Worm (Caenorhabditis elegans) whole organism, young adult: Measurements from ENCODE around the gene cyp-25A4.

Experiments
- C06A6.2 ChIP-seq: fragments of 200-800 bp; sonication (Bioruptor generic); conservative IDR thresholded peaks from 2 replicates; pipeline ENCODE4 v1.3.6; 2022; ENCODE audit warnings: missing genetic modification characterization, missing compliant biosample characterization
- D2030.7 ChIP-seq: fragments of 200-800 bp; sonication (Bioruptor generic); IDR thresholded peaks from 2 replicates; pipeline ENCODE4 v1.3.6; 2022; ENCODE audit warnings: missing genetic modification reagents, missing genetic modification characterization, missing compliant biosample characterization
- F10E7.11 ChIP-seq: sonication (generic microtip); optimal IDR thresholded peaks from 2 replicates; lab custom pipeline; 2017; ENCODE audit warnings: mild to moderate bottlenecking, missing genetic modification characterization, moderate library complexity, missing compliant biosample characterization
- F33H1.4 ChIP-seq: fragments of 200-800 bp; sonication (Bioruptor generic); IDR thresholded peaks from 2 replicates; pipeline ENCODE4 v1.3.6; 2022; ENCODE audit warnings: missing genetic modification reagents, missing genetic modification characterization, missing compliant biosample characterization
- F37B4.10 ChIP-seq: fragments of 200-800 bp; sonication (Bioruptor generic); IDR thresholded peaks from 2 replicates; pipeline ENCODE4 v1.3.6; 2022; ENCODE audit warnings: missing genetic modification characterization, missing compliant biosample characterization
- F57A8.1 ChIP-seq: fragments of 200-800 bp; sonication (Bioruptor generic); optimal IDR thresholded peaks from 2 replicates; lab custom pipeline; 2018; ENCODE audit warnings: mild to moderate bottlenecking, missing genetic modification characterization, moderate library complexity, missing compliant biosample characterization
- F57C9.4 ChIP-seq: sonication (generic microtip); optimal IDR thresholded peaks from 2 replicates; lab custom pipeline; 2017; ENCODE audit warnings: mild to moderate bottlenecking, missing genetic modification characterization, missing compliant biosample characterization
- K12H6.12 ChIP-seq: fragments of 200-800 bp; sonication (Bioruptor generic); optimal IDR thresholded peaks from 2 replicates; lab custom pipeline; 2018; ENCODE audit warnings: mild to moderate bottlenecking, missing genetic modification characterization, missing compliant biosample characterization
- T07F8.4 ChIP-seq: sonication (generic microtip); optimal IDR thresholded peaks from 2 replicates; lab custom pipeline; 2016; ENCODE audit warnings: mild to moderate bottlenecking, missing genetic modification characterization, moderate library complexity, missing compliant biosample characterization
- Y53F4B.3 ChIP-seq: fragments of 200-800 bp; sonication (Bioruptor generic); IDR thresholded peaks from 2 replicates; pipeline ENCODE4 v1.3.6; 2022; ENCODE audit warnings: missing genetic modification reagents, missing genetic modification characterization, missing compliant biosample characterization
- akir-1 ChIP-seq: fragments of 200-800 bp; sonication (Bioruptor generic); optimal IDR thresholded peaks from 2 replicates; lab custom pipeline; 2018; ENCODE audit warnings: mild to moderate bottlenecking, missing genetic modification characterization, moderate library complexity, missing compliant biosample characterization
- attf-5 ChIP-seq: fragments of 200-800 bp; sonication (Bioruptor generic); optimal IDR thresholded peaks from 2 replicates; lab custom pipeline; 2018; ENCODE audit warnings: mild to moderate bottlenecking, missing genetic modification characterization, missing compliant biosample characterization
- attf-6 ChIP-seq: fragments of 200-800 bp; sonication (Bioruptor generic); IDR thresholded peaks from 2 replicates; pipeline ENCODE4 v1.3.6; 2022; ENCODE audit warnings: missing genetic modification reagents, missing genetic modification characterization, missing compliant biosample characterization
- cebp-1 ChIP-seq, 2 experiments: fragments of 200-800 bp in 1 of 2; sonication (Bioruptor generic) in 1 of 2; sonication (generic microtip) in 1 of 2; IDR thresholded peaks in 1 of 2; optimal IDR thresholded peaks in 1 of 2; 2 replicates each; pipeline versions ENCODE4 v1.3.6 to Lab custom; 2017 to 2022; ENCODE audit warnings: missing compliant biosample characterization in 2 of 2, missing genetic modification characterization in 2 of 2, mild to moderate bottlenecking in 1 of 2, missing genetic modification reagents in 1 of 2, moderate library complexity in 1 of 2
- cebp-2 ChIP-seq: fragments of 200-800 bp; sonication (Bioruptor generic); IDR thresholded peaks from 2 replicates; pipeline ENCODE4 v1.3.6; 2022; ENCODE audit warnings: missing genetic modification characterization, missing compliant biosample characterization
- ceh-100 ChIP-seq: fragments of 200-800 bp; sonication (Bioruptor generic); IDR thresholded peaks from 2 replicates; pipeline ENCODE4 v1.3.6; 2022; ENCODE audit warnings: missing genetic modification reagents, missing genetic modification characterization, missing compliant biosample characterization
- ceh-27 ChIP-seq: fragments of 200-800 bp; sonication (Bioruptor generic); optimal IDR thresholded peaks from 2 replicates; lab custom pipeline; 2018; ENCODE audit warnings: mild to moderate bottlenecking, missing genetic modification characterization, moderate library complexity, missing compliant biosample characterization
- dox-1 ChIP-seq: fragments of 200-800 bp; sonication (Bioruptor generic); IDR thresholded peaks from 2 replicates; pipeline ENCODE4 v1.3.6; 2022; ENCODE audit warnings: missing genetic modification reagents, missing genetic modification characterization, missing compliant biosample characterization
- dpff-1 ChIP-seq: sonication (generic microtip); optimal IDR thresholded peaks from 2 replicates; lab custom pipeline; 2017; ENCODE audit warnings: mild to moderate bottlenecking, missing genetic modification characterization, missing compliant biosample characterization
- egl-44 ChIP-seq: fragments of 200-800 bp; sonication (Bioruptor generic); IDR thresholded peaks from 2 replicates; pipeline ENCODE4 v1.3.6; 2022; ENCODE audit warnings: missing genetic modification reagents, missing genetic modification characterization, missing compliant biosample characterization
- ets-4 ChIP-seq: fragments of 200-800 bp; sonication (Bioruptor generic); optimal IDR thresholded peaks from 2 replicates; lab custom pipeline; 2018; ENCODE audit warnings: mild to moderate bottlenecking, missing genetic modification characterization, missing compliant biosample characterization
- fkh-3 ChIP-seq: sonication (generic microtip); optimal IDR thresholded peaks from 2 replicates; lab custom pipeline; 2016; ENCODE audit warnings: mild to moderate bottlenecking, missing genetic modification characterization, missing compliant biosample characterization
- hrde-1 ChIP-seq: sonication (generic microtip); optimal IDR thresholded peaks from 2 replicates; lab custom pipeline; 2016; ENCODE audit warnings: missing genetic modification characterization, mild to moderate bottlenecking, missing compliant biosample characterization, moderate library complexity, missing genotype, missing genetic modification reagents, borderline replicate concordance
- hsf-1 ChIP-seq: fragments of 200-800 bp; sonication (Bioruptor generic); IDR thresholded peaks from 2 replicates; pipeline ENCODE4 v1.3.6; 2022; ENCODE audit warnings: missing genetic modification reagents, missing genetic modification characterization, missing compliant biosample characterization
- let-607 ChIP-seq, 2 experiments: fragments of 200-800 bp in 1 of 2; sonication (Bioruptor generic) in 1 of 2; sonication (generic microtip) in 1 of 2; optimal IDR thresholded peaks; 2 replicates each; lab custom pipeline; 2016 to 2018; ENCODE audit warnings: mild to moderate bottlenecking in 2 of 2, missing compliant biosample characterization in 2 of 2, missing genetic modification characterization in 2 of 2, moderate library complexity in 2 of 2, missing genotype in 1 of 2
- lin-54 ChIP-seq: fragments of 200-800 bp; sonication (Bioruptor generic); optimal IDR thresholded peaks from 2 replicates; lab custom pipeline; 2018; ENCODE audit warnings: mild to moderate bottlenecking, missing genetic modification characterization, missing compliant biosample characterization
- madf-3 ChIP-seq: fragments of 200-800 bp; sonication (Bioruptor generic); IDR thresholded peaks from 2 replicates; pipeline ENCODE4 v1.3.6; 2022; ENCODE audit warnings: missing genetic modification reagents, missing genetic modification characterization, missing compliant biosample characterization
- madf-6 ChIP-seq: fragments of 200-800 bp; sonication (Bioruptor generic); IDR thresholded peaks from 2 replicates; pipeline ENCODE4 v1.3.6; 2022; ENCODE audit warnings: missing genetic modification reagents, missing genetic modification characterization, missing compliant biosample characterization
- madf-8 ChIP-seq: fragments of 200-800 bp; sonication (Bioruptor generic); conservative IDR thresholded peaks from 2 replicates; pipeline ENCODE4 v1.3.6; 2022; ENCODE audit warnings: missing genetic modification reagents, missing genetic modification characterization, missing compliant biosample characterization
- nfya-1 ChIP-seq: sonication (generic microtip); optimal IDR thresholded peaks from 2 replicates; lab custom pipeline; 2017; ENCODE audit warnings: antibody characterized with exemption, missing compliant biosample characterization, missing genetic modification characterization, borderline replicate concordance; ENCODE audit not compliant: insufficient read depth
- nhr-120 ChIP-seq: fragments of 200-800 bp; sonication (Bioruptor generic); IDR thresholded peaks from 2 replicates; pipeline ENCODE4 v1.3.6; 2022; ENCODE audit warnings: missing genetic modification characterization, missing compliant biosample characterization
- nhr-27 ChIP-seq: fragments of 200-800 bp; sonication (Bioruptor generic); optimal IDR thresholded peaks from 2 replicates; lab custom pipeline; 2018; ENCODE audit warnings: mild to moderate bottlenecking, missing genetic modification characterization, moderate library complexity, missing compliant biosample characterization
- nhr-80 ChIP-seq: sonication (generic microtip); optimal IDR thresholded peaks from 2 replicates; lab custom pipeline; 2016; ENCODE audit warnings: missing genetic modification characterization, missing compliant biosample characterization
- pbrm-1 ChIP-seq: fragments of 200-800 bp; sonication (Bioruptor generic); IDR thresholded peaks from 2 replicates; pipeline ENCODE4 v1.3.6; 2022; ENCODE audit warnings: missing genetic modification reagents, missing genetic modification characterization, missing compliant biosample characterization
- pha-4 ChIP-seq: fragments of 150-350 bp; sonication (generic microtip); optimal IDR thresholded peaks from 2 replicates; lab custom pipeline; 2014; ENCODE audit warnings: missing biosample characterization, missing genetic modification reagents, missing genetic modification characterization
- rcor-1 ChIP-seq: fragments of 200-800 bp; sonication (Bioruptor generic); IDR thresholded peaks from 2 replicates; pipeline ENCODE4 v1.3.6; 2022; ENCODE audit warnings: missing genetic modification reagents, missing genetic modification characterization, missing compliant biosample characterization
- rec-8 ChIP-seq, 2 experiments: sonication (generic microtip); optimal IDR thresholded peaks; 2 replicates each; lab custom pipeline; 2016; ENCODE audit warnings: mild to moderate bottlenecking in 2 of 2, missing genetic modification characterization in 2 of 2, missing genetic modification reagents in 2 of 2, missing genotype in 2 of 2, missing biosample characterization in 1 of 2, missing compliant biosample characterization in 1 of 2, moderate library complexity in 1 of 2
- sea-2 ChIP-seq: fragments of 200-800 bp; sonication (Bioruptor generic); IDR thresholded peaks from 2 replicates; pipeline ENCODE4 v1.3.6; 2022; ENCODE audit warnings: missing genetic modification characterization, missing compliant biosample characterization
- somi-1 ChIP-seq: fragments of 200-800 bp; sonication (Bioruptor generic); optimal IDR thresholded peaks from 2 replicates; lab custom pipeline; 2018; ENCODE audit warnings: mild to moderate bottlenecking, missing genetic modification characterization, missing compliant biosample characterization
- zfh-2 ChIP-seq: fragments of 200-800 bp; sonication (Bioruptor generic); conservative IDR thresholded peaks from 2 replicates; pipeline ENCODE4 v1.3.6; 2022; ENCODE audit warnings: missing genetic modification reagents, missing genetic modification characterization, missing compliant biosample characterization
- zim-3 ChIP-seq: sonication (generic microtip); optimal IDR thresholded peaks from 2 replicates; lab custom pipeline; 2017; ENCODE audit warnings: mild to moderate bottlenecking, missing genetic modification characterization, moderate library complexity, missing compliant biosample characterization
- ztf-18 ChIP-seq: sonication (generic microtip); optimal IDR thresholded peaks from 2 replicates; lab custom pipeline; 2016; ENCODE audit warnings: missing genotype, mild to moderate bottlenecking, missing genetic modification characterization, missing compliant biosample characterization
- ztf-25 ChIP-seq: fragments of 200-800 bp; sonication (Bioruptor generic); IDR thresholded peaks from 2 replicates; pipeline ENCODE4 v1.3.6; 2022; ENCODE audit warnings: missing genetic modification reagents, missing genetic modification characterization, missing compliant biosample characterization
- ztf-28 ChIP-seq: fragments of 200-800 bp; sonication (Bioruptor generic); IDR thresholded peaks from 2 replicates; pipeline ENCODE4 v1.3.6; 2022; ENCODE audit warnings: missing genetic modification reagents, missing genetic modification characterization, missing compliant biosample characterization
- ztf-6 ChIP-seq: fragments of 200-800 bp; sonication (Bioruptor generic); IDR thresholded peaks from 2 replicates; pipeline ENCODE4 v1.3.6; 2022; ENCODE audit warnings: missing genetic modification reagents, missing genetic modification characterization, missing compliant biosample characterization

cyp-25A4 gene

DNA sequence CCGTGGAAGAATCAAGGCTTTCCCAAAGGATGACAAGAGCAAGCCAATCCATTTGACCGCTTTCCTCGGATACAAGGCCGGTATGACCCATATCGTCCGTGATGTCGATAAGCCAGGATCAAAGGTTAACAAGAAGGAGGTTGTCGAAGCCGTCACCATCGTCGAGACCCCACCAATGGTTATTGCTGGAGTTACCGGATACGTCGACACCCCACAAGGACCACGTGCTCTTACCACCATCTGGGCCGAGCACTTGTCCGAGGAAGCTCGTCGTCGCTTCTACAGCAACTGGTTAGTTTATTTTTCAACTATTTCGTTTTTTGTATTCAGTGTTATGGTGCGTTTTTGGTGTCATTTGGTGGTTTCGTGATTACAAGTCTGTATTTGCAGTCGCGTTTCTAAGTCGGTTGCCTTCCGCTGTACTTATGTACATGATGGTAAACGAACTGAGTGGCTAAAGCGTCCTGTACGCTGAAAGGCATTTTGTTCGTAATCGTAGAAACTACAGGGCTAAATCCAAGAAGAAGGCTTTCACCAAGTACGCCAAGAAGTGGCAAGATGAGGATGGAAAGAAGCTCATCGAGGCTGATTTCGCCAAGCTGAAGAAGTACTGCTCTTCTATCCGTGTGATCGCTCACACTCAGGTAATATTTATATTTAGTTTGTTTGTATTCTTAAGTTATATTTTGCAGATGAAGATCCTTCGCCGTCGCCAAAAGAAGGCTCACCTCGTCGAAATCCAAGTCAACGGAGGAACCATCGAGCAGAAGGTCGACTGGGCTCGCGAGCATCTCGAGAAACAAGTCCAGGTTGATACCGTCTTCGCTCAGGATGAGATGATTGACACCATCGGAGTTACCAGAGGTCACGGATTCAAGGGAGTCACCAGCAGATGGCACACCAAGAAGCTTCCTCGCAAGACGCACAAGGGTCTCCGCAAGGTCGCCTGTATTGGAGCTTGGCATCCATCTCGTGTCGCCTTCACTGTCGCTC, 16.4 kb upstream of the cyp-25A4 start (continued):
- TF ChIP-seq rec-8 (tag; optimal IDR thresholded peaks at IDR 0.05; lab: Kevin White, UChicago), result no peak
- no peak for TF ChIP-seq zim-3 (tag; lab: Kevin White, UChicago)
- no peak for TF ChIP-seq nhr-80 (tag; lab: Kevin White, UChicago)
- no peak for TF ChIP-seq lin-54 (GFP tag; lab: Kevin White, UChicago)
- TF ChIP-seq F33H1.4 (GFP tag; lab: Robert Waterston, UW), result no peak; the same call in 1 of the 2 replicates
- no peak for TF ChIP-seq egl-44 (GFP tag; lab: Robert Waterston, UW)
- no peak for TF ChIP-seq cebp-2 (GFP tag; lab: Robert Waterston, UW)
- no peak for TF ChIP-seq ztf-28
- no peak for TF ChIP-seq dpff-1 (tag; lab: Kevin White, UChicago)
- TF ChIP-seq pha-4 (tag; lab: Kevin White, UChicago), result no peak
- TF ChIP-seq attf-5, result no peak
- TF ChIP-seq somi-1 (GFP tag; lab: Kevin White, UChicago), result no peak
- TF ChIP-seq akir-1 (GFP tag; lab: Kevin White, UChicago), result no peak
- no peak for TF ChIP-seq nhr-27 (tag; lab: Kevin White, UChicago)
- TF ChIP-seq D2030.7, result no peak
- TF ChIP-seq ets-4, result no peak
- TF ChIP-seq ztf-18, result peak; percentile 37
- peak; percentile 29; the same call in 1 of the 2 replicates for TF ChIP-seq attf-6 (GFP tag; lab: Robert Waterston, UW)
- TF ChIP-seq madf-6 (GFP tag; lab: Robert Waterston, UW), result no peak; the same call in 1 of the 2 replicates
- TF ChIP-seq ceh-100, result no peak
- TF ChIP-seq dox-1, result peak; percentile 29; the same call in 1 of the 2 replicates
- TF ChIP-seq K12H6.12, result no peak
- TF ChIP-seq ztf-6 (GFP tag; lab: Robert Waterston, UW), result no peak
- TF ChIP-seq sea-2 (GFP tag; lab: Robert Waterston, UW), result no peak
- peak; percentile 43; the same call in 1 of the 2 replicates for TF ChIP-seq madf-3
- no peak for TF ChIP-seq pbrm-1 (GFP tag; lab: Robert Waterston, UW)
- TF ChIP-seq hrde-1 (tag; lab: Kevin White, UChicago), result no peak
- no peak for TF ChIP-seq fkh-3 (tag; lab: Kevin White, UChicago)
- TF ChIP-seq nhr-120 (GFP tag; lab: Robert Waterston, UW), result no peak
- no peak for TF ChIP-seq ceh-27 (GFP tag; lab: Kevin White, UChicago)
- no peak for TF ChIP-seq madf-8 (GFP tag; lab: Robert Waterston, UW)
- TF ChIP-seq F57A8.1, result no peak
- TF ChIP-seq Y53F4B.3 (GFP tag; lab: Robert Waterston, UW), result no peak
- TF ChIP-seq T07F8.4, result no peak
- TF ChIP-seq ztf-25 (GFP tag; lab: Robert Waterston, UW), result no peak
- TF ChIP-seq F10E7.11, result no peak
- TF ChIP-seq F57C9.4 (tag; lab: Kevin White, UChicago), result no peak
- no peak for TF ChIP-seq F37B4.10 (GFP tag; lab: Robert Waterston, UW)
- no peak for TF ChIP-seq nfya-1 (tag; lab: Kevin White, UChicago)
- TF ChIP-seq zfh-2 (GFP tag; lab: Robert Waterston, UW), result peak; percentile 59
- TF ChIP-seq let-607 (tag; optimal IDR thresholded peaks at IDR 0.05; lab: Kevin White, UChicago), result no peak
- no peak for TF ChIP-seq C06A6.2
- TF ChIP-seq cebp-1 (GFP tag; IDR thresholded peaks at IDR 0.05; lab: Robert Waterston, UW), result no peak
- TF ChIP-seq cebp-1 (tag; optimal IDR thresholded peaks at IDR 0.05; lab: Kevin White, UChicago), result peak; percentile 3
- no peak for TF ChIP-seq hsf-1 (GFP tag; lab: Robert Waterston, UW)
- no peak for TF ChIP-seq rcor-1
